Fruit fly (Drosophila melanogaster) whole organism, pupa: ENCODE measurements around the gene Pcif1.

ENCODE experiments used
- CG10348 ChIP-seq: fragments of 200-800 bp; sonication (Bioruptor generic); IDR thresholded peaks from 2 replicates; pipeline ENCODE4 v1.3.6; 2022; ENCODE audit warnings: missing biosample characterization, missing genetic modification characterization
- CG12605 ChIP-seq: fragments of 200-800 bp; sonication (Bioruptor generic); IDR thresholded peaks from 2 replicates; pipeline ENCODE4 v1.3.6; 2022; ENCODE audit warnings: missing biosample characterization, missing genetic modification characterization
- CG14655 ChIP-seq: fragments of 200-800 bp; sonication (Bioruptor generic); optimal IDR thresholded peaks from 3 replicates; lab custom pipeline; 2017; ENCODE audit warnings: mild to moderate bottlenecking, missing biosample characterization, missing genetic modification reagents, missing genetic modification characterization
- CG17806 ChIP-seq: fragments of 200-800 bp; sonication (Bioruptor generic); optimal IDR thresholded peaks from 2 replicates; lab custom pipeline; 2018; ENCODE audit warnings: missing biosample characterization, mild to moderate bottlenecking, missing genetic modification characterization, moderate library complexity
- CG8159 ChIP-seq: fragments of 200-800 bp; sonication (Bioruptor generic); optimal IDR thresholded peaks from 3 replicates; lab custom pipeline; 2018; ENCODE audit warnings: missing biosample characterization, mild to moderate bottlenecking, missing genetic modification characterization, moderate library complexity
- CG9948 ChIP-seq: fragments of 200-800 bp; sonication (Bioruptor generic); optimal IDR thresholded peaks from 2 replicates; lab custom pipeline; 2018; ENCODE audit warnings: missing biosample characterization, mild to moderate bottlenecking, missing genetic modification characterization, moderate library complexity
- D1 ChIP-seq: fragments of 200-800 bp; sonication (Bioruptor generic); optimal IDR thresholded peaks from 2 replicates; lab custom pipeline; 2018; ENCODE audit warnings: missing biosample characterization, mild to moderate bottlenecking, missing genetic modification characterization, moderate library complexity
- EcR ChIP-seq: fragments of 200-800 bp; sonication (Bioruptor generic); optimal IDR thresholded peaks from 3 replicates; lab custom pipeline; 2019; ENCODE audit warnings: missing biosample characterization, missing genetic modification characterization, mild to moderate bottlenecking, moderate library complexity, missing genetic modification reagents
- Pif1A ChIP-seq: fragments of 200-800 bp; sonication (Bioruptor generic); optimal IDR thresholded peaks from 3 replicates; lab custom pipeline; 2016; ENCODE audit warnings: missing biosample characterization, missing genetic modification characterization
- Snoo ChIP-seq: fragments of 200-800 bp; sonication (Bioruptor generic); optimal IDR thresholded peaks from 3 replicates; lab custom pipeline; 2017; ENCODE audit warnings: missing biosample characterization, mild to moderate bottlenecking, missing genetic modification characterization, inconsistent platforms
- fd96Ca ChIP-seq: fragments of 200-800 bp; sonication (Bioruptor generic); IDR thresholded peaks from 3 replicates; pipeline ENCODE4 v1.3.6; 2022; ENCODE audit warnings: missing biosample characterization, missing genetic modification characterization
- rn ChIP-seq: fragments of 200-800 bp; sonication (Bioruptor generic); IDR thresholded peaks from 2 replicates; pipeline ENCODE4 v1.3.6; 2022; ENCODE audit warnings: missing biosample characterization, missing genetic modification characterization

dm6 chr3L:20739414-20739813 is 46.6 kb downstream of the Pcif1 start, which contains the start of gene Gr77a:
- TF ChIP-seq CG9948 (tag; lab: Kevin White, UChicago) (peak; percentile 51), fd96Ca (GFP tag; lab: Robert Waterston, UW) (no peak), CG14655 (GFP tag; lab: Kevin White, UChicago) (peak; percentile 29), CG12605 (GFP tag; lab: Robert Waterston, UW) (no peak), Snoo (tag; lab: Kevin White, UChicago) (no peak), CG10348 (GFP tag; lab: Robert Waterston, UW) (no peak), EcR (GFP tag; lab: Kevin White, UChicago) (no peak), CG17806 (tag; lab: Kevin White, UChicago) (peak; percentile 49), CG8159 (peak; percentile 61), Pif1A (GFP tag; lab: Kevin White, UChicago) (peak; percentile 26), rn (no peak), D1 (no peak)
